Fruit fly (Drosophila melanogaster): Measurements from ENCODE around the gene CG12817.

CG12817 gene

dm6 chr3R:10185986-10186385 is 38.5 kb downstream of the CG12817 start (continued):
- peak; percentile 23 for TF ChIP-seq Fer3 (tag; optimal IDR thresholded peaks at IDR 0.05)
- peak; percentile 47 for TF ChIP-seq Sox100B (GFP tag; optimal IDR thresholded peaks at IDR 0.05)
- peak; percentile 9 for TF ChIP-seq MTF-1 (GFP tag; optimal IDR thresholded peaks at IDR 0.05; ENCODE audit: borderline replicate concordance)
- TF ChIP-seq CG34376 (GFP tag; optimal IDR thresholded peaks at IDR 0.05), result peak; percentile 17
- TF ChIP-seq sob (GFP tag; IDR thresholded peaks at IDR 0.05), result peak; percentile 14; the same call in 1 of the 2 replicates
- TF ChIP-seq CG6765 (GFP tag; optimal IDR thresholded peaks at IDR 0.05), result peak; percentile 4
- TF ChIP-seq CG5180 (GFP tag; optimal IDR thresholded peaks at IDR 0.05), result peak; percentile 20
- TF ChIP-seq CG31365 (tag; optimal IDR thresholded peaks at IDR 0.05), result peak; percentile 29
- peak; percentile 35 for TF ChIP-seq CG15269 (tag; optimal IDR thresholded peaks at IDR 0.05)
- TF ChIP-seq CG11560 (tag; IDR thresholded peaks at IDR 0.05), result no peak
- TF ChIP-seq CG10209 (GFP tag; optimal IDR thresholded peaks at IDR 0.05), result peak; percentile 50
- TF ChIP-seq hkb (optimal IDR thresholded peaks at IDR 0.05), result no peak
- 0 out of 2 replicates have a peak, but pooled peaks have one; percentile 31 for TF ChIP-seq hkb (GFP tag; IDR thresholded peaks at IDR 0.05)
- peak; percentile 36 for TF ChIP-seq schlank (tag; optimal IDR thresholded peaks at IDR 0.05)
- peak; percentile 24 for TF ChIP-seq tap (tag; optimal IDR thresholded peaks at IDR 0.05)
- peak; percentile 32 for TF ChIP-seq Hmr (GFP tag; optimal IDR thresholded peaks at IDR 0.05)
- no peak for TF ChIP-seq HLHmδ (GFP tag; optimal IDR thresholded peaks at IDR 0.05)
- peak; percentile 63 for TF ChIP-seq ATbp (GFP tag; optimal IDR thresholded peaks at IDR 0.05)
- no peak for TF ChIP-seq pita (GFP tag; optimal IDR thresholded peaks at IDR 0.05)
- peak; percentile 5 for TF ChIP-seq salm (tag; optimal IDR thresholded peaks at IDR 0.05)

DNA sequence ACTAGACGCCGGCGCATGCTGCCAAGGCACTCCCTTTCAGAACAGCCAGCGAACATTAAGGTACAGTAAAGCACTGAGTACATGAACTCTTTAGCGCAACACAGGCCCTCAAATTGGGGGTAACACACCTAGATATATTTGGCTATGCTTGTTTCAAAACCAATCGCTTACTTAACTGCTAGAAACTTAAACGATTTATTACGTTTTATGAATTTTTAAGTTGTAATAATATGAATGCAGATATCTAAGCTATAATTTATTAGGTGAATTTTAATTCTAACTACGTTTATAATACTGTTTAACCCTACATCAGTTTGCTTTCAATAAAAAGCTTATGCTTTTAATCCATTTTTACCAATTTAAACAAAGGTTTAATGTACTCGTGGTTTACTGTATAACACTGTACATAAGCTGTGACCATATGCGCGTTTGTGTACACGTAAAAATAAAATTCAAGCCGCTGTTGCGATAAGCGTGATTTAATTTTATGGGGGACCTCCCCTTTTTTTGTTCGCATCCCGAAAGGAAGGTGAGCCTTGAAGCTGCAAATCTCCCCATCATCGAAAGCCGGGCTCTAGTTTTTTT is 47.5 kb downstream of the CG12817 start:
- TF ChIP-seq bsh (GFP tag; optimal IDR thresholded peaks at IDR 0.05), result peak in 1 of 2 experiments; percentile 23
- TF ChIP-seq Dbx (GFP tag; IDR thresholded peaks at IDR 0.05), result no peak
- TF ChIP-seq CG30431 (GFP tag; optimal IDR thresholded peaks at IDR 0.05), result no peak
- no peak for TF ChIP-seq CG9727 (GFP tag; optimal IDR thresholded peaks at IDR 0.05)
- peak; percentile 67 for TF ChIP-seq grau (tag; optimal IDR thresholded peaks at IDR 0.05)
- peak; percentile 23 for TF ChIP-seq nom (GFP tag; optimal IDR thresholded peaks at IDR 0.05)
- TF ChIP-seq CG1529 (GFP tag; optimal IDR thresholded peaks at IDR 0.05), result no peak
- no peak for TF ChIP-seq CG18599 (GFP tag; optimal IDR thresholded peaks at IDR 0.05)
- no peak for TF ChIP-seq CG15011 (GFP tag; optimal IDR thresholded peaks at IDR 0.05)
